Worm (Caenorhabditis elegans): Measurements from ENCODE around the gene R02D5.8.

Gene R02D5.8

ce11 chrV:14480533-14480932, 38.6 kb downstream of the R02D5.8 start:
- TF ChIP-seq C08G9.2 (tag; optimal IDR thresholded peaks at IDR 0.05) (no peak), ets-4 (tag; optimal IDR thresholded peaks at IDR 0.05) (no peak), ceh-34 (tag; optimal IDR thresholded peaks at IDR 0.05) (no peak), ceh-19 (GFP tag; optimal IDR thresholded peaks at IDR 0.05) (no peak), nhr-11 (tag; optimal IDR thresholded peaks at IDR 0.05) (no peak), ceh-31 (tag; optimal IDR thresholded peaks at IDR 0.05) (no peak), ceh-18 (tag; optimal IDR thresholded peaks at IDR 0.05) (no peak), rnt-1 (tag; optimal IDR thresholded peaks at IDR 0.05) (no peak), sdc-2 (tag; optimal IDR thresholded peaks at IDR 0.05) (no peak), pax-1 (tag; optimal IDR thresholded peaks at IDR 0.05) (no peak), eyg-1 (tag; optimal IDR thresholded peaks at IDR 0.05) (no peak), tbx-7 (tag; optimal IDR thresholded peaks at IDR 0.05) (no peak), Y22D7AL.16 (tag; optimal IDR thresholded peaks at IDR 0.05) (no peak), T23F11.4 (GFP tag; optimal IDR thresholded peaks at IDR 0.05) (no peak), syd-9 (tag; optimal IDR thresholded peaks at IDR 0.05) (no peak), nhr-232 (tag; optimal IDR thresholded peaks at IDR 0.05) (no peak), odd-2 (tag; optimal IDR thresholded peaks at IDR 0.05) (no peak)

- no peak for TF ChIP-seq lin-11 (tag; optimal IDR thresholded peaks at IDR 0.05)
These were observed 40.2 kb downstream of the R02D5.8 start, which contains the start of gene clec-55 for ce11 chrV:14478979-14479378. TSS of gene clec-55 (plus strand) at chrV:14479279.

- TF ChIP-seq hlh-30 (tag; optimal IDR thresholded peaks at IDR 0.05; ENCODE audit: insufficient read depth) (no peak), ama-1 (optimal IDR thresholded peaks at IDR 0.05) (no peak), ttx-3 (tag; optimal IDR thresholded peaks at IDR 0.05) (no peak), madf-2 (tag; optimal IDR thresholded peaks at IDR 0.05) (no peak), Y22D7AL.16 (tag; optimal IDR thresholded peaks at IDR 0.05) (no peak), nfya-1 (tag; optimal IDR thresholded peaks at IDR 0.05) (no peak), zip-5 (tag; optimal IDR thresholded peaks at IDR 0.05) (no peak), ceh-30 (tag; optimal IDR thresholded peaks at IDR 0.05) (no peak), odd-2 (tag; optimal IDR thresholded peaks at IDR 0.05) (no peak), K09A11.1 (tag; optimal IDR thresholded peaks at IDR 0.05; ENCODE audit: insufficient read depth) (no peak), ahr-1 (tag; optimal IDR thresholded peaks at IDR 0.05) (no peak), sox-2 (GFP tag; IDR thresholded peaks at IDR 0.05) (no peak), tbx-2 (tag; optimal IDR thresholded peaks at IDR 0.05) (no peak)
These were observed 42.5 kb downstream of the R02D5.8 start, which contains the start of gene clec-54 for ce11 chrV:14476680-14477079. TSS of gene clec-54 (plus strand) at chrV:14476903.

ce11 chrV:14474099-14474498, 45.1 kb downstream of the R02D5.8 start, which contains the start of gene clec-56:
TSS of gene clec-56 (plus strand) at chrV:14474399.
- TF ChIP-seq ceh-19 (GFP tag; optimal IDR thresholded peaks at IDR 0.05) (no peak), ceh-14 (tag; optimal IDR thresholded peaks at IDR 0.05) (no peak), nfya-1 (tag; optimal IDR thresholded peaks at IDR 0.05) (no peak), dmd-4 (tag; optimal IDR thresholded peaks at IDR 0.05; ENCODE audit: borderline replicate concordance) (no peak)

ce11 chrV:14472229-14472628, 46.9 kb downstream of the R02D5.8 start, which contains the start of gene clec-227:
TSS of gene clec-227 (plus strand) at chrV:14472529.
- TF ChIP-seq sdc-2 (tag; optimal IDR thresholded peaks at IDR 0.05) (no peak), nhr-232 (tag; optimal IDR thresholded peaks at IDR 0.05) (no peak), unc-55 (GFP tag; optimal IDR thresholded peaks at IDR 0.05) (no peak), mec-3 (tag; optimal IDR thresholded peaks at IDR 0.05; ENCODE audit: borderline replicate concordance) (no peak), sox-2 (GFP tag; IDR thresholded peaks at IDR 0.05) (no peak), ets-4 (tag; optimal IDR thresholded peaks at IDR 0.05) (no peak), T23F11.4 (GFP tag; optimal IDR thresholded peaks at IDR 0.05) (no peak), rnt-1 (tag; optimal IDR thresholded peaks at IDR 0.05) (no peak), ttx-3 (tag; optimal IDR thresholded peaks at IDR 0.05) (no peak), fkh-6 (tag; optimal IDR thresholded peaks at IDR 0.05) (no peak), elt-4 (tag; optimal IDR thresholded peaks at IDR 0.05) (no peak), pax-1 (tag; optimal IDR thresholded peaks at IDR 0.05) (no peak)
